Fruit fly (Drosophila melanogaster) whole organism, embryonic: ENCODE data around the gene CG13113.

Source experiments
- Aef1 ChIP-seq: fragments of 200-800 bp; sonication (Bioruptor generic); IDR thresholded peaks from 3 replicates; pipeline ENCODE4 v1.3.6; 2022; ENCODE audit warnings: missing biosample characterization, missing genetic modification characterization
- Bgb ChIP-seq: fragments of 200-800 bp; sonication (Bioruptor generic); IDR thresholded peaks from 2 replicates; pipeline ENCODE4 v1.3.6; 2022; ENCODE audit warnings: missing biosample characterization, missing genetic modification characterization; ENCODE audit not compliant: partially characterized antibody
- CG10431 ChIP-seq: fragments of 200-800 bp; sonication (Bioruptor generic); optimal IDR thresholded peaks from 3 replicates; lab custom pipeline; 2018; ENCODE audit warnings: missing biosample characterization, mild to moderate bottlenecking, missing genetic modification characterization
- CG11085 ChIP-seq: fragments of 200-800 bp; sonication (Bioruptor generic); IDR thresholded peaks from 2 replicates; pipeline ENCODE4 v1.3.6; 2022; ENCODE audit warnings: missing biosample characterization, missing genetic modification characterization
- CG11504 ChIP-seq: fragments of 200-800 bp; sonication (Bioruptor generic); optimal IDR thresholded peaks from 3 replicates; lab custom pipeline; 2019; ENCODE audit warnings: missing biosample characterization, mild to moderate bottlenecking, missing genetic modification characterization, moderate library complexity
- CG11696 ChIP-seq: fragments of 200-800 bp; sonication (Bioruptor generic); IDR thresholded peaks from 2 replicates; pipeline ENCODE4 v1.3.6; 2022; ENCODE audit warnings: missing biosample characterization, missing genetic modification characterization
- CG12391 ChIP-seq: fragments of 200-800 bp; sonication (Bioruptor generic); optimal IDR thresholded peaks from 3 replicates; lab custom pipeline; 2018; ENCODE audit warnings: missing biosample characterization, mild to moderate bottlenecking, missing genetic modification characterization, moderate library complexity
- CG14441 ChIP-seq: fragments of 200-800 bp; sonication (Bioruptor generic); IDR thresholded peaks from 2 replicates; pipeline ENCODE4 v1.3.6; 2022; ENCODE audit warnings: missing biosample characterization, missing genetic modification characterization
- CG15696 ChIP-seq: fragments of 200-800 bp; sonication (Bioruptor generic); optimal IDR thresholded peaks from 2 replicates; lab custom pipeline; 2019; ENCODE audit warnings: missing biosample characterization, mild to moderate bottlenecking, missing genetic modification characterization, moderate library complexity
- CG1792 ChIP-seq: fragments of 200-800 bp; sonication (Bioruptor generic); optimal IDR thresholded peaks from 2 replicates; lab custom pipeline; 2016; ENCODE audit warnings: missing biosample characterization, missing genetic modification characterization
- CG18011 ChIP-seq: fragments of 200-800 bp; sonication (Bioruptor generic); optimal IDR thresholded peaks from 2 replicates; lab custom pipeline; 2017; ENCODE audit warnings: missing biosample characterization, missing genetic modification characterization, mild to moderate bottlenecking, moderate library complexity, missing genotype
- CG18262 ChIP-seq: fragments of 200-800 bp; optimal IDR thresholded peaks from 3 replicates; lab custom pipeline; 2019; ENCODE audit warnings: missing biosample characterization, mild to moderate bottlenecking, missing genetic modification characterization, moderate library complexity
- CG2202 ChIP-seq: fragments of 200-800 bp; sonication (Bioruptor generic); optimal IDR thresholded peaks from 2 replicates; lab custom pipeline; 2018; ENCODE audit warnings: missing biosample characterization, mild to moderate bottlenecking, missing genetic modification characterization
- CG2712 ChIP-seq: fragments of 200-800 bp; optimal IDR thresholded peaks from 3 replicates; lab custom pipeline; 2019; ENCODE audit warnings: missing biosample characterization, mild to moderate bottlenecking, missing genetic modification characterization, moderate library complexity
- CG30403 ChIP-seq: fragments of 200-800 bp; sonication (Bioruptor generic); optimal IDR thresholded peaks from 3 replicates; lab custom pipeline; 2016; ENCODE audit warnings: missing biosample characterization, missing genetic modification characterization
- CG4424 ChIP-seq: fragments of 200-800 bp; sonication (Bioruptor generic); optimal IDR thresholded peaks from 3 replicates; lab custom pipeline; 2016; ENCODE audit warnings: missing biosample characterization, missing genetic modification characterization
- CG4730 ChIP-seq: fragments of 200-800 bp; sonication (Bioruptor generic); IDR thresholded peaks from 2 replicates; pipeline ENCODE4 v1.3.6; 2022; ENCODE audit warnings: missing biosample characterization, missing genetic modification characterization
- CG7928 ChIP-seq: fragments of 200-800 bp; sonication (Bioruptor generic); optimal IDR thresholded peaks from 2 replicates; lab custom pipeline; 2017; ENCODE audit warnings: missing biosample characterization, mild to moderate bottlenecking, missing genetic modification characterization
- CG9437 ChIP-seq: fragments of 200-800 bp; sonication (Bioruptor generic); optimal IDR thresholded peaks from 2 replicates; lab custom pipeline; 2018; ENCODE audit warnings: missing biosample characterization, mild to moderate bottlenecking, missing genetic modification characterization
- CHES-1-like ChIP-seq: fragments of 200-800 bp; sonication (Bioruptor generic); optimal IDR thresholded peaks from 2 replicates; lab custom pipeline; 2016; ENCODE audit warnings: missing biosample characterization, missing genetic modification characterization
- Dad ChIP-seq: fragments of 200-800 bp; sonication (Bioruptor generic); optimal IDR thresholded peaks from 3 replicates; lab custom pipeline; 2016; ENCODE audit warnings: missing biosample characterization, missing genetic modification characterization
- Doc3 ChIP-seq: fragments of 200-800 bp; sonication (Bioruptor generic); IDR thresholded peaks from 3 replicates; pipeline ENCODE4 v1.3.6; 2022; ENCODE audit warnings: missing biosample characterization, missing genetic modification characterization; ENCODE audit not compliant: partially characterized antibody
- E2f2 ChIP-seq: fragments of 200-800 bp; sonication (Bioruptor generic); IDR thresholded peaks from 2 replicates; pipeline ENCODE4 v1.3.6; 2022; ENCODE audit warnings: missing biosample characterization, missing genetic modification characterization
- Fer2 ChIP-seq: fragments of 200-800 bp; sonication (Bioruptor generic); optimal IDR thresholded peaks from 2 replicates; lab custom pipeline; 2018; ENCODE audit warnings: missing biosample characterization, mild to moderate bottlenecking, missing genetic modification characterization, moderate library complexity
- Jarid2 ChIP-seq: fragments of 200-800 bp; sonication (Bioruptor generic); optimal IDR thresholded peaks from 3 replicates; lab custom pipeline; 2017; ENCODE audit warnings: mild to moderate bottlenecking, missing biosample characterization, missing genetic modification reagents, missing genetic modification characterization
- Med ChIP-seq: fragments of 200-800 bp; sonication (Bioruptor generic); peaks from one replicate; lab custom pipeline; 2016; ENCODE audit warnings: missing biosample characterization, missing genetic modification characterization, mild to moderate bottlenecking, inconsistent platforms, moderate library complexity
- Mrtf ChIP-seq: fragments of 200-800 bp; sonication (Bioruptor generic); IDR thresholded peaks from 3 replicates; pipeline ENCODE4 v1.3.6; 2022; ENCODE audit warnings: missing biosample characterization, missing genetic modification characterization
- NC2β ChIP-seq: fragments of 200-800 bp; sonication (Bioruptor generic); optimal IDR thresholded peaks from 2 replicates; lab custom pipeline; 2016; ENCODE audit warnings: missing biosample characterization, missing genetic modification characterization
- NfI ChIP-seq: fragments of 200-800 bp; sonication (Bioruptor generic); optimal IDR thresholded peaks from 3 replicates; lab custom pipeline; 2018; ENCODE audit warnings: missing biosample characterization, mild to moderate bottlenecking, missing genetic modification characterization, moderate library complexity
- Pdp1 ChIP-seq, 2 experiments: fragments of 200-800 bp; sonication (Bioruptor generic); optimal IDR thresholded peaks; 3 replicates each; lab custom pipeline; 2016; ENCODE audit warnings: missing biosample characterization in 2 of 2, missing genetic modification characterization in 2 of 2, mild to moderate bottlenecking in 1 of 2, moderate library complexity in 1 of 2
- Rx ChIP-seq: fragments of 200-800 bp; sonication (Bioruptor generic); IDR thresholded peaks from 2 replicates; pipeline ENCODE4 v1.3.6; 2022; ENCODE audit warnings: missing biosample characterization, missing genetic modification characterization
- Scr ChIP-seq: fragments of 200-800 bp; sonication (Bioruptor generic); IDR thresholded peaks from 2 replicates; pipeline ENCODE4 v1.3.6; 2022; ENCODE audit warnings: missing biosample characterization, missing genetic modification characterization; ENCODE audit not compliant: partially characterized antibody
- Six4 ChIP-seq: fragments of 200-800 bp; sonication (Bioruptor generic); optimal IDR thresholded peaks from 2 replicates; lab custom pipeline; 2016; ENCODE audit warnings: missing biosample characterization, missing genetic modification characterization
- Ssrp ChIP-seq: fragments of 200-800 bp; sonication (Bioruptor generic); optimal IDR thresholded peaks from 2 replicates; lab custom pipeline; 2018; ENCODE audit warnings: missing biosample characterization, mild to moderate bottlenecking, missing genetic modification characterization, moderate library complexity
- Trl ChIP-seq, 3 experiments: fragments of >200 bp in 2 of 3; fragments of 200-800 bp in 1 of 3; sonication (Bioruptor generic) in 1 of 3; optimal IDR thresholded peaks; 2 replicates in 1 of 3; 3 replicates in 2 of 3; lab custom pipeline; 2016 to 2017; ENCODE audit warnings: missing biosample characterization in 1 of 3, missing genetic modification characterization in 1 of 3
- bab2 ChIP-seq: fragments of 200-800 bp; sonication (Bioruptor generic); optimal IDR thresholded peaks from 2 replicates; lab custom pipeline; 2016; ENCODE audit warnings: missing biosample characterization, missing genetic modification characterization
- bsh ChIP-seq, 2 experiments: fragments of 200-800 bp; sonication (Bioruptor generic); optimal IDR thresholded peaks; 2 replicates each; lab custom pipeline; 2017 to 2018; ENCODE audit warnings: mild to moderate bottlenecking in 2 of 2, missing biosample characterization in 2 of 2, missing genetic modification characterization in 2 of 2, moderate library complexity in 1 of 2
- crc ChIP-seq: fragments of 200-800 bp; sonication (Bioruptor generic); optimal IDR thresholded peaks from 2 replicates; lab custom pipeline; 2016; ENCODE audit warnings: missing biosample characterization, missing genetic modification characterization
- dmrt11E ChIP-seq: fragments of 200-800 bp; sonication (Bioruptor generic); optimal IDR thresholded peaks from 3 replicates; lab custom pipeline; 2018; ENCODE audit warnings: missing biosample characterization, mild to moderate bottlenecking, missing genetic modification characterization, moderate library complexity
- dysf ChIP-seq: fragments of 200-800 bp; sonication (Bioruptor generic); IDR thresholded peaks from 3 replicates; pipeline ENCODE4 v1.3.6; 2022; ENCODE audit warnings: missing biosample characterization, missing genetic modification characterization
- hkb ChIP-seq, 2 experiments: fragments of 200-800 bp in 1 of 2; fragments of >200 bp in 1 of 2; sonication (Bioruptor generic) in 1 of 2; IDR thresholded peaks in 1 of 2; optimal IDR thresholded peaks in 1 of 2; 2 replicates each; pipeline versions ENCODE4 v1.3.6 to Lab custom; 2017 to 2022; ENCODE audit warnings: missing biosample characterization in 1 of 2, missing genetic modification characterization in 1 of 2
- kni ChIP-seq: fragments of 200-800 bp; sonication (Bioruptor generic); optimal IDR thresholded peaks from 3 replicates; lab custom pipeline; 2017; ENCODE audit warnings: mild to moderate bottlenecking, missing biosample characterization, missing genetic modification reagents, missing genetic modification characterization
- lab ChIP-seq: fragments of 200-800 bp; sonication (Bioruptor generic); optimal IDR thresholded peaks from 3 replicates; lab custom pipeline; 2017; ENCODE audit warnings: missing biosample characterization, missing genetic modification characterization, mild to moderate bottlenecking, moderate library complexity, missing genetic modification reagents
- onecut ChIP-seq: fragments of 200-800 bp; sonication (Bioruptor generic); IDR thresholded peaks from 2 replicates; pipeline ENCODE4 v1.3.6; 2022; ENCODE audit warnings: missing biosample characterization, missing genetic modification characterization
- psq ChIP-seq: fragments of 200-800 bp; sonication (Bioruptor generic); optimal IDR thresholded peaks from 2 replicates; lab custom pipeline; 2017; ENCODE audit warnings: missing biosample characterization, missing genetic modification characterization
- tup ChIP-seq: fragments of 200-800 bp; sonication (Bioruptor generic); optimal IDR thresholded peaks from 2 replicates; lab custom pipeline; 2016; ENCODE audit warnings: missing biosample characterization, mild to moderate bottlenecking, missing genetic modification characterization, moderate library complexity
- zen ChIP-seq: fragments of 200-800 bp; sonication (Bioruptor generic); optimal IDR thresholded peaks from 3 replicates; lab custom pipeline; 2018; ENCODE audit warnings: missing biosample characterization, mild to moderate bottlenecking, missing genetic modification characterization, moderate library complexity

The CG13113 gene

dm6 chr2L:9494663-9495417, 49.1 kb upstream of the CG13113 start, which contains the start of gene Gdi (continued):
- TF ChIP-seq lab, result no peak
- peak; percentile 10 for TF ChIP-seq CG18262 (tag; lab: Kevin White, UChicago)
- TF ChIP-seq CG2712, result peak; percentile 31
- peak; percentile 34; the same call in 1 of the 2 replicates for TF ChIP-seq CG11085 (GFP tag; lab: Robert Waterston, UW)
- TF ChIP-seq Trl (optimal IDR thresholded peaks at IDR 0.05; lab: Kevin White, UChicago), result no peak
- peak; percentile 19 for TF ChIP-seq Trl (GFP tag; optimal IDR thresholded peaks at IDR 0.05; lab: Kevin White, UChicago)
- peak; percentile 45 for TF ChIP-seq Rx (GFP tag; lab: Robert Waterston, UW)
- peak; percentile 57; the same call in 1 of the 2 replicates for TF ChIP-seq onecut (GFP tag; lab: Robert Waterston, UW)
- peak; percentile 19 for TF ChIP-seq CHES-1-like (GFP tag; lab: Kevin White, UChicago)
- peak; percentile 39 for TF ChIP-seq CG12391 (tag; lab: Kevin White, UChicago)
- TF ChIP-seq CG14441 (GFP tag; lab: Robert Waterston, UW), result peak; percentile 67
- peak; percentile 94 for TF ChIP-seq psq (GFP tag; lab: Kevin White, UChicago)
- TF ChIP-seq Fer2 (tag; lab: Kevin White, UChicago), result peak; percentile 7
- no peak for TF ChIP-seq kni (GFP tag; lab: Kevin White, UChicago)
- no peak for TF ChIP-seq CG2202 (tag; lab: Kevin White, UChicago)
- TF ChIP-seq zen, result peak; percentile 27
- peak; percentile 87 for TF ChIP-seq Med
- peak; percentile 21 for TF ChIP-seq CG30403
- TF ChIP-seq Scr (GFP tag; lab: Robert Waterston, UW), result peak; percentile 47; the same call in 1 of the 2 replicates
- TF ChIP-seq Ssrp, result peak; percentile 4
- TF ChIP-seq bab2, result peak; percentile 45
- no peak for TF ChIP-seq CG18011 (GFP tag; lab: Kevin White, UChicago)
- TF ChIP-seq Mrtf (GFP tag; lab: Robert Waterston, UW), result 0 out of 3 replicates have a peak, but pooled peaks have one; percentile 15
- TF ChIP-seq CG15696 (tag; lab: Kevin White, UChicago), result peak; percentile 1
- no peak for TF ChIP-seq CG10431 (GFP tag; lab: Kevin White, UChicago)
- TF ChIP-seq crc (GFP tag; lab: Kevin White, UChicago), result peak; percentile 24
- peak; percentile 34 for TF ChIP-seq NfI (GFP tag; lab: Kevin White, UChicago)
- no peak for TF ChIP-seq Jarid2 (GFP tag; lab: Kevin White, UChicago)
- peak; percentile 1 for TF ChIP-seq NC2β
- TF ChIP-seq bsh (GFP tag; optimal IDR thresholded peaks at IDR 0.05; lab: Kevin White, UChicago), result peak in 1 of 2 experiments; percentile 5
- peak; percentile 0 for TF ChIP-seq Dad (GFP tag; lab: Kevin White, UChicago)
- no peak for TF ChIP-seq tup
- no peak for TF ChIP-seq CG4730 (GFP tag; lab: Robert Waterston, UW)
- TF ChIP-seq CG7928, result peak; percentile 95
- TF ChIP-seq Six4 (GFP tag; lab: Kevin White, UChicago), result no peak
- no peak for TF ChIP-seq hkb (optimal IDR thresholded peaks at IDR 0.05; lab: Kevin White, UChicago)
- TF ChIP-seq hkb (GFP tag; IDR thresholded peaks at IDR 0.05; lab: Robert Waterston, UW), result 0 out of 2 replicates have a peak, but pooled peaks have one; percentile 23
- TF ChIP-seq Pdp1 (GFP tag; optimal IDR thresholded peaks at IDR 0.05; lab: Kevin White, UChicago), result peak in 1 of 2 experiments; percentile 33
- TF ChIP-seq Aef1 (GFP tag; lab: Robert Waterston, UW), result peak; percentile 30; the same call in 2 of the 3 replicates
- peak; percentile 100 for TF ChIP-seq CG9437
- peak; percentile 23 for TF ChIP-seq Bgb (GFP tag; lab: Robert Waterston, UW)
- TF ChIP-seq dmrt11E (tag; lab: Kevin White, UChicago), result peak; percentile 29
- TF ChIP-seq CG11696 (GFP tag; lab: Robert Waterston, UW), result no peak
- TF ChIP-seq CG11504 (tag; lab: Kevin White, UChicago), result peak; percentile 18
- peak; percentile 87 for TF ChIP-seq E2f2 (GFP tag; lab: Robert Waterston, UW)
- peak; percentile 17 for TF ChIP-seq CG1792
- peak; percentile 29 for TF ChIP-seq CG4424 (GFP tag; lab: Kevin White, UChicago)
- TF ChIP-seq dysf (GFP tag; lab: Robert Waterston, UW), result peak; percentile 47; the same call in 1 of the 3 replicates
- peak; percentile 34; the same call in 2 of the 3 replicates for TF ChIP-seq Doc3
